Fruit fly (Drosophila melanogaster) whole organism, embryonic: ENCODE measurements around the gene Tbc1d22.
A peak's percentile ranks its signal among the peaks of the same experiment; 100 is the strongest.

Experiments used
- Atf6 ChIP-seq: fragments of 200-800 bp; sonication (Bioruptor generic); IDR thresholded peaks from 2 replicates; pipeline ENCODE4 v1.3.6; 2022; ENCODE audit warnings: missing biosample characterization, missing genetic modification characterization
- Bdp1 ChIP-seq: fragments of 200-800 bp; sonication (Bioruptor generic); optimal IDR thresholded peaks from 3 replicates; lab custom pipeline; 2016; ENCODE audit warnings: missing biosample characterization, missing genetic modification characterization
- CG10543 ChIP-seq: fragments of 200-800 bp; sonication (Bioruptor generic); optimal IDR thresholded peaks from 3 replicates; lab custom pipeline; 2017; ENCODE audit warnings: missing biosample characterization, mild to moderate bottlenecking, missing genetic modification characterization, moderate library complexity
- CG12236 ChIP-seq: fragments of 200-800 bp; sonication (Bioruptor generic); optimal IDR thresholded peaks from 2 replicates; lab custom pipeline; 2016; ENCODE audit warnings: missing biosample characterization, missing genetic modification characterization
- CG1233 ChIP-seq: fragments of 200-800 bp; sonication (Bioruptor generic); optimal IDR thresholded peaks from 4 replicates; lab custom pipeline; 2018; ENCODE audit warnings: missing biosample characterization, mild to moderate bottlenecking, missing genetic modification characterization
- CG12659 ChIP-seq: fragments of 200-800 bp; sonication (Bioruptor generic); optimal IDR thresholded peaks from 3 replicates; lab custom pipeline; 2017; ENCODE audit warnings: mild to moderate bottlenecking, missing biosample characterization, missing genetic modification reagents, missing genetic modification characterization
- CG14710 ChIP-seq: fragments of 200-800 bp; sonication (Bioruptor generic); optimal IDR thresholded peaks from 3 replicates; lab custom pipeline; 2019; ENCODE audit warnings: missing biosample characterization, mild to moderate bottlenecking, missing genetic modification characterization, moderate library complexity
- CG15011 ChIP-seq: fragments of 200-800 bp; sonication (Bioruptor generic); optimal IDR thresholded peaks from 3 replicates; lab custom pipeline; 2018; ENCODE audit warnings: missing biosample characterization, mild to moderate bottlenecking, missing genetic modification characterization
- CG15269 ChIP-seq: fragments of 200-800 bp; sonication (Bioruptor generic); optimal IDR thresholded peaks from 2 replicates; lab custom pipeline; 2018; ENCODE audit warnings: missing biosample characterization, mild to moderate bottlenecking, missing genetic modification characterization, moderate library complexity
- CG1529 ChIP-seq: fragments of 200-800 bp; sonication (Bioruptor generic); optimal IDR thresholded peaks from 3 replicates; lab custom pipeline; 2018; ENCODE audit warnings: missing biosample characterization, missing genetic modification characterization
- CG17385 ChIP-seq: fragments of 200-800 bp; sonication (Bioruptor generic); optimal IDR thresholded peaks from 3 replicates; lab custom pipeline; 2018; ENCODE audit warnings: missing biosample characterization, mild to moderate bottlenecking, missing genetic modification characterization
- CG1792 ChIP-seq: fragments of 200-800 bp; sonication (Bioruptor generic); optimal IDR thresholded peaks from 2 replicates; lab custom pipeline; 2016; ENCODE audit warnings: missing biosample characterization, missing genetic modification characterization
- CG18011 ChIP-seq: fragments of 200-800 bp; sonication (Bioruptor generic); optimal IDR thresholded peaks from 2 replicates; lab custom pipeline; 2017; ENCODE audit warnings: missing biosample characterization, missing genetic modification characterization, mild to moderate bottlenecking, moderate library complexity, missing genotype
- CG31224 ChIP-seq: fragments of 200-800 bp; sonication (Bioruptor generic); IDR thresholded peaks from 2 replicates; pipeline ENCODE4 v1.3.6; 2022; ENCODE audit warnings: missing biosample characterization, missing genetic modification characterization
- CG33557 ChIP-seq: fragments of 200-800 bp; sonication (Bioruptor generic); optimal IDR thresholded peaks from 2 replicates; lab custom pipeline; 2019; ENCODE audit warnings: missing biosample characterization, mild to moderate bottlenecking, missing genetic modification characterization, moderate library complexity
- CG3407 ChIP-seq: fragments of 200-800 bp; sonication (Bioruptor generic); optimal IDR thresholded peaks from 2 replicates; lab custom pipeline; 2018; ENCODE audit warnings: missing biosample characterization, mild to moderate bottlenecking, missing genetic modification characterization
- CG34376 ChIP-seq: fragments of 200-800 bp; sonication (Bioruptor generic); optimal IDR thresholded peaks from 2 replicates; lab custom pipeline; 2018; ENCODE audit warnings: missing biosample characterization, mild to moderate bottlenecking, missing genetic modification characterization
- CG4424 ChIP-seq: fragments of 200-800 bp; sonication (Bioruptor generic); optimal IDR thresholded peaks from 3 replicates; lab custom pipeline; 2016; ENCODE audit warnings: missing biosample characterization, missing genetic modification characterization
- CG6791 ChIP-seq: fragments of 200-800 bp; sonication (Bioruptor generic); IDR thresholded peaks from 3 replicates; pipeline ENCODE4 v1.3.6; 2022; ENCODE audit warnings: missing biosample characterization, missing genetic modification characterization; ENCODE audit not compliant: partially characterized antibody
- CG7745 ChIP-seq: fragments of 200-800 bp; sonication (Bioruptor generic); optimal IDR thresholded peaks from 2 replicates; lab custom pipeline; 2018; ENCODE audit warnings: missing biosample characterization, mild to moderate bottlenecking, missing genetic modification characterization, moderate library complexity
- CG9727 ChIP-seq: fragments of 200-800 bp; sonication (Bioruptor generic); optimal IDR thresholded peaks from 3 replicates; lab custom pipeline; 2017; ENCODE audit warnings: missing biosample characterization, mild to moderate bottlenecking, missing genetic modification characterization
- CoRest ChIP-seq: fragments of 200-800 bp; sonication (Bioruptor generic); optimal IDR thresholded peaks from 3 replicates; lab custom pipeline; 2018; ENCODE audit warnings: missing biosample characterization, mild to moderate bottlenecking, missing genetic modification characterization, moderate library complexity
- CrebB ChIP-seq: fragments of 200-800 bp; sonication (Bioruptor generic); optimal IDR thresholded peaks from 3 replicates; lab custom pipeline; 2018; ENCODE audit warnings: missing biosample characterization, mild to moderate bottlenecking, missing genetic modification characterization
- D19A ChIP-seq: fragments of 200-800 bp; optimal IDR thresholded peaks from 3 replicates; lab custom pipeline; 2019; ENCODE audit warnings: missing biosample characterization, mild to moderate bottlenecking, missing genetic modification characterization, moderate library complexity
- Drgx ChIP-seq: fragments of 200-800 bp; sonication (Bioruptor generic); IDR thresholded peaks from 2 replicates; pipeline ENCODE4 v1.3.6; 2022; ENCODE audit warnings: missing biosample characterization, missing genetic modification characterization
- HLH54F ChIP-seq: fragments of 200-800 bp; sonication (Bioruptor generic); optimal IDR thresholded peaks from 3 replicates; lab custom pipeline; 2016; ENCODE audit warnings: missing biosample characterization, missing genetic modification characterization
- Hr3 ChIP-seq: fragments of 200-800 bp; sonication (Bioruptor generic); optimal IDR thresholded peaks from 3 replicates; lab custom pipeline; 2016; ENCODE audit warnings: missing biosample characterization, missing genetic modification characterization
- MTF-1 ChIP-seq: fragments of 200-800 bp; sonication (Bioruptor generic); optimal IDR thresholded peaks from 2 replicates; lab custom pipeline; 2018; ENCODE audit warnings: missing biosample characterization, mild to moderate bottlenecking, missing genetic modification characterization, borderline replicate concordance
- Meics ChIP-seq: fragments of 200-800 bp; sonication (Bioruptor generic); optimal IDR thresholded peaks from 2 replicates; lab custom pipeline; 2017; ENCODE audit warnings: missing biosample characterization, mild to moderate bottlenecking, missing genetic modification characterization
- NC2β ChIP-seq: fragments of 200-800 bp; sonication (Bioruptor generic); optimal IDR thresholded peaks from 2 replicates; lab custom pipeline; 2016; ENCODE audit warnings: missing biosample characterization, missing genetic modification characterization
- Poxn ChIP-seq: fragments of 200-800 bp; sonication (Bioruptor generic); IDR thresholded peaks from 2 replicates; pipeline ENCODE4 v1.3.6; 2022; ENCODE audit warnings: missing biosample characterization, missing genetic modification characterization
- Six4 ChIP-seq: fragments of 200-800 bp; sonication (Bioruptor generic); optimal IDR thresholded peaks from 2 replicates; lab custom pipeline; 2016; ENCODE audit warnings: missing biosample characterization, missing genetic modification characterization
- Stat92E ChIP-seq, 3 experiments: fragments of >200 bp in 2 of 3; fragments of 200-800 bp in 1 of 3; sonication (Bioruptor generic) in 1 of 3; optimal IDR thresholded peaks; 2 replicates each; lab custom pipeline; 2017 to 2019; ENCODE audit warnings: missing biosample characterization in 3 of 3, missing genetic modification characterization in 3 of 3, mild to moderate bottlenecking in 1 of 3, moderate library complexity in 1 of 3
- Taf1 ChIP-seq: fragments of 200-800 bp; sonication (Bioruptor generic); IDR thresholded peaks from 2 replicates; pipeline ENCODE4 v1.3.6; 2022; ENCODE audit warnings: missing biosample characterization, missing genetic modification characterization
- abd-A ChIP-seq: fragments of 200-800 bp; sonication (Bioruptor generic); optimal IDR thresholded peaks from 3 replicates; lab custom pipeline; 2019; ENCODE audit warnings: missing biosample characterization, mild to moderate bottlenecking, missing genetic modification characterization, moderate library complexity
- ac ChIP-seq: fragments of 200-800 bp; sonication (Bioruptor generic); optimal IDR thresholded peaks from 3 replicates; lab custom pipeline; 2017; ENCODE audit warnings: missing biosample characterization, mild to moderate bottlenecking, missing genetic modification characterization
- ase ChIP-seq: fragments of 200-800 bp; sonication (Bioruptor generic); IDR thresholded peaks from 3 replicates; pipeline ENCODE4 v1.3.6; 2022; ENCODE audit warnings: missing biosample characterization, missing genetic modification characterization
- ash1 ChIP-seq: fragments of 200-800 bp; sonication (Bioruptor generic); optimal IDR thresholded peaks from 2 replicates; lab custom pipeline; 2018; ENCODE audit warnings: missing biosample characterization, mild to moderate bottlenecking, missing genetic modification characterization
- az2 ChIP-seq: fragments of 200-800 bp; sonication (Bioruptor generic); optimal IDR thresholded peaks from 3 replicates; lab custom pipeline; 2016; ENCODE audit warnings: missing biosample characterization, missing genetic modification characterization
- dmrt11E ChIP-seq: fragments of 200-800 bp; sonication (Bioruptor generic); optimal IDR thresholded peaks from 3 replicates; lab custom pipeline; 2018; ENCODE audit warnings: missing biosample characterization, mild to moderate bottlenecking, missing genetic modification characterization, moderate library complexity
- ewg ChIP-seq: fragments of 200-800 bp; sonication (Bioruptor generic); optimal IDR thresholded peaks from 3 replicates; lab custom pipeline; 2017; ENCODE audit warnings: mild to moderate bottlenecking, missing biosample characterization, missing genetic modification reagents, missing genetic modification characterization
- fd64A ChIP-seq: fragments of 200-800 bp; sonication (Bioruptor generic); optimal IDR thresholded peaks from 3 replicates; lab custom pipeline; 2018; ENCODE audit warnings: missing biosample characterization, mild to moderate bottlenecking, missing genetic modification characterization
- fu2 ChIP-seq: fragments of 200-800 bp; sonication (Bioruptor generic); optimal IDR thresholded peaks from 2 replicates; lab custom pipeline; 2016; ENCODE audit warnings: missing biosample characterization, missing genetic modification characterization
- h ChIP-seq: fragments of >200 bp; optimal IDR thresholded peaks from 2 replicates; lab custom pipeline; 2017
- lola ChIP-seq, 3 experiments: fragments of >200 bp in 2 of 3; fragments of 200-800 bp in 1 of 3; sonication (Bioruptor generic) in 1 of 3; optimal IDR thresholded peaks; 2 replicates each; lab custom pipeline; 2017 to 2019; ENCODE audit warnings: missing biosample characterization in 3 of 3, missing genetic modification characterization in 3 of 3, mild to moderate bottlenecking in 1 of 3, moderate library complexity in 1 of 3
- peb ChIP-seq: fragments of 200-800 bp; sonication (Bioruptor generic); IDR thresholded peaks from 2 replicates; pipeline ENCODE4 v1.3.6; 2022; ENCODE audit warnings: missing biosample characterization, missing genetic modification characterization
- pnt ChIP-seq: fragments of 200-800 bp; sonication (Bioruptor generic); optimal IDR thresholded peaks from 3 replicates; lab custom pipeline; 2016; ENCODE audit warnings: missing biosample characterization, missing genetic modification characterization
- schlank ChIP-seq: fragments of 200-800 bp; sonication (Bioruptor generic); optimal IDR thresholded peaks from 2 replicates; lab custom pipeline; 2018; ENCODE audit warnings: missing biosample characterization, mild to moderate bottlenecking, missing genetic modification characterization
- sd ChIP-seq: fragments of 200-800 bp; sonication (Bioruptor generic); optimal IDR thresholded peaks from 3 replicates; lab custom pipeline; 2018; ENCODE audit warnings: missing biosample characterization, mild to moderate bottlenecking, missing genetic modification characterization, moderate library complexity
- shn ChIP-seq: fragments of 200-800 bp; sonication (Bioruptor generic); optimal IDR thresholded peaks from 3 replicates; lab custom pipeline; 2016; ENCODE audit warnings: missing biosample characterization, missing genetic modification characterization
- slou ChIP-seq: fragments of 200-800 bp; sonication (Bioruptor generic); optimal IDR thresholded peaks from 3 replicates; lab custom pipeline; 2016; ENCODE audit warnings: missing biosample characterization, missing genetic modification characterization
- so ChIP-seq: fragments of 200-800 bp; sonication (Bioruptor generic); IDR thresholded peaks from 3 replicates; pipeline ENCODE4 v1.3.6; 2022; ENCODE audit warnings: missing biosample characterization, missing genetic modification characterization

The Tbc1d22 gene

dm6 chr3R:21118784-21119183, 16.8 kb downstream of the Tbc1d22 start, which contains the start of gene Bdbt (continued):
- TF ChIP-seq Bdp1 (GFP tag; lab: Kevin White, UChicago) = no peak
- peak; percentile 8 for TF ChIP-seq CG9727
- TF ChIP-seq ash1 (GFP tag; lab: Kevin White, UChicago) = no peak
- TF ChIP-seq CG18011 = no peak
- TF ChIP-seq CG1233 (GFP tag; lab: Kevin White, UChicago) = peak; percentile 21
- no peak for TF ChIP-seq Meics (GFP tag; lab: Kevin White, UChicago)
- no peak for TF ChIP-seq so (GFP tag; lab: Robert Waterston, UW)
- TF ChIP-seq dmrt11E (tag; lab: Kevin White, UChicago) = no peak
- no peak for TF ChIP-seq fd64A
- no peak for TF ChIP-seq CG1792 (GFP tag; lab: Kevin White, UChicago)
- no peak for TF ChIP-seq D19A
- TF ChIP-seq Hr3 (GFP tag; lab: Kevin White, UChicago) = peak; percentile 28
- no peak for TF ChIP-seq CG17385 (GFP tag; lab: Kevin White, UChicago)
- no peak for TF ChIP-seq Taf1
- peak; percentile 35 for TF ChIP-seq HLH54F (GFP tag; lab: Kevin White, UChicago)
- no peak for TF ChIP-seq sd (tag; lab: Kevin White, UChicago)
- no peak for TF ChIP-seq MTF-1
- TF ChIP-seq pnt (GFP tag; lab: Kevin White, UChicago) = no peak
- TF ChIP-seq Poxn = no peak
- TF ChIP-seq CG4424 (GFP tag; lab: Kevin White, UChicago) = peak; percentile 3
- TF ChIP-seq ac (GFP tag; lab: Kevin White, UChicago) = no peak
- TF ChIP-seq CG12659 (GFP tag; lab: Kevin White, UChicago) = peak; percentile 47
- TF ChIP-seq fu2 = peak; percentile 40
- TF ChIP-seq CG10543 (GFP tag; lab: Kevin White, UChicago) = no peak
- no peak for TF ChIP-seq ase (GFP tag; lab: Robert Waterston, UW)
- TF ChIP-seq CG14710 = peak; percentile 10
- no peak for TF ChIP-seq Drgx
- no peak for TF ChIP-seq peb (GFP tag; lab: Robert Waterston, UW)
- TF ChIP-seq CG12236 = no peak
- no peak for TF ChIP-seq shn (GFP tag; lab: Kevin White, UChicago)
- TF ChIP-seq schlank (tag; lab: Kevin White, UChicago) = no peak
- TF ChIP-seq CG15269 (tag; lab: Kevin White, UChicago) = no peak
- no peak for TF ChIP-seq CoRest (tag; lab: Kevin White, UChicago)
- no peak for TF ChIP-seq Stat92E (GFP tag; optimal IDR thresholded peaks at IDR 0.05; lab: Kevin White, UChicago)
- peak; percentile 95 for TF ChIP-seq CG6791 (GFP tag; lab: Robert Waterston, UW)
- no peak for TF ChIP-seq CG31224 (GFP tag; lab: Robert Waterston, UW)
- TF ChIP-seq CG3407 (GFP tag; lab: Kevin White, UChicago) = no peak
- no peak for TF ChIP-seq Six4 (GFP tag; lab: Kevin White, UChicago)
- no peak for TF ChIP-seq CG34376 (GFP tag; lab: Kevin White, UChicago)
- TF ChIP-seq h (lab: Kevin White, UChicago) = no peak
- TF ChIP-seq CG33557 (GFP tag; lab: Kevin White, UChicago) = no peak
- TF ChIP-seq Atf6 = no peak
- TF ChIP-seq NC2β (GFP tag; lab: Kevin White, UChicago) = no peak
- no peak for TF ChIP-seq slou
- TF ChIP-seq CrebB = no peak
- no peak for TF ChIP-seq ewg (GFP tag; lab: Kevin White, UChicago)
- TF ChIP-seq lola (GFP tag; optimal IDR thresholded peaks at IDR 0.05; lab: Kevin White, UChicago) = peak in 1 of 3 experiments; percentile 88
- no peak for TF ChIP-seq CG15011 (GFP tag; lab: Kevin White, UChicago)
- TF ChIP-seq CG1529 (GFP tag; lab: Kevin White, UChicago) = no peak
- no peak for TF ChIP-seq az2 (GFP tag; lab: Kevin White, UChicago)
- TF ChIP-seq abd-A (tag; lab: Kevin White, UChicago) = no peak
- no peak for TF ChIP-seq CG7745
